Worm (Caenorhabditis elegans) whole organism, L4/young adult: ENCODE results near the gene F17H10.1.

Experiments
- W03F9.2 ChIP-seq: fragments of 150-350 bp; optimal IDR thresholded peaks from 2 replicates; lab custom pipeline; 2014; ENCODE audit warnings: missing biosample characterization, missing genetic modification characterization
- him-1 ChIP-seq: sonication (generic microtip); optimal IDR thresholded peaks from 2 replicates; lab custom pipeline; 2016; ENCODE audit warnings: missing genotype, missing genetic modification reagents, missing genetic modification characterization, missing compliant biosample characterization

- TF ChIP-seq him-1 (tag; lab: Kevin White, UChicago) (no peak), W03F9.2 (no peak)
These were observed 50.7 kb downstream of the F17H10.1 start for ce11 chrX:13155730-13156129.
